Fruit fly (Drosophila melanogaster) whole organism, pupa: ENCODE data around the gene Or33a.

ENCODE experiments used
- CG10348 ChIP-seq: fragments of 200-800 bp; sonication (Bioruptor generic); IDR thresholded peaks from 2 replicates; pipeline ENCODE4 v1.3.6; 2022; ENCODE audit warnings: missing biosample characterization, missing genetic modification characterization
- CG12605 ChIP-seq: fragments of 200-800 bp; sonication (Bioruptor generic); IDR thresholded peaks from 2 replicates; pipeline ENCODE4 v1.3.6; 2022; ENCODE audit warnings: missing biosample characterization, missing genetic modification characterization
- CG13204 ChIP-seq: fragments of 200-800 bp; sonication (Bioruptor generic); optimal IDR thresholded peaks from 2 replicates; lab custom pipeline; 2018; ENCODE audit warnings: missing biosample characterization, mild to moderate bottlenecking, missing genetic modification characterization, moderate library complexity
- CG14655 ChIP-seq: fragments of 200-800 bp; sonication (Bioruptor generic); optimal IDR thresholded peaks from 3 replicates; lab custom pipeline; 2017; ENCODE audit warnings: mild to moderate bottlenecking, missing biosample characterization, missing genetic modification reagents, missing genetic modification characterization
- CG15710 ChIP-seq: fragments of 200-800 bp; sonication (Bioruptor generic); optimal IDR thresholded peaks from 2 replicates; lab custom pipeline; 2018; ENCODE audit warnings: missing biosample characterization, mild to moderate bottlenecking, missing genetic modification characterization, moderate library complexity
- CG17806 ChIP-seq: fragments of 200-800 bp; sonication (Bioruptor generic); optimal IDR thresholded peaks from 2 replicates; lab custom pipeline; 2018; ENCODE audit warnings: missing biosample characterization, mild to moderate bottlenecking, missing genetic modification characterization, moderate library complexity
- CG32121 ChIP-seq: fragments of 200-800 bp; sonication (Bioruptor generic); IDR thresholded peaks from 2 replicates; pipeline ENCODE4 v1.3.6; 2022; ENCODE audit warnings: missing biosample characterization, missing genetic modification characterization
- CG34367 ChIP-seq: fragments of 200-800 bp; sonication (Bioruptor generic); optimal IDR thresholded peaks from 2 replicates; lab custom pipeline; 2018; ENCODE audit warnings: missing biosample characterization, mild to moderate bottlenecking, missing genetic modification characterization
- CG4496 ChIP-seq: fragments of 200-800 bp; sonication (Bioruptor generic); IDR thresholded peaks from 3 replicates; pipeline ENCODE4 v1.3.6; 2022; ENCODE audit warnings: missing biosample characterization, missing genetic modification characterization
- CG8159 ChIP-seq: fragments of 200-800 bp; sonication (Bioruptor generic); optimal IDR thresholded peaks from 3 replicates; lab custom pipeline; 2018; ENCODE audit warnings: missing biosample characterization, mild to moderate bottlenecking, missing genetic modification characterization, moderate library complexity
- CG8301 ChIP-seq: fragments of 200-800 bp; sonication (Bioruptor generic); optimal IDR thresholded peaks from 2 replicates; lab custom pipeline; 2018; ENCODE audit warnings: missing biosample characterization, mild to moderate bottlenecking, missing genetic modification characterization
- CG9948 ChIP-seq: fragments of 200-800 bp; sonication (Bioruptor generic); optimal IDR thresholded peaks from 2 replicates; lab custom pipeline; 2018; ENCODE audit warnings: missing biosample characterization, mild to moderate bottlenecking, missing genetic modification characterization, moderate library complexity
- D1 ChIP-seq: fragments of 200-800 bp; sonication (Bioruptor generic); optimal IDR thresholded peaks from 2 replicates; lab custom pipeline; 2018; ENCODE audit warnings: missing biosample characterization, mild to moderate bottlenecking, missing genetic modification characterization, moderate library complexity
- EcR ChIP-seq: fragments of 200-800 bp; sonication (Bioruptor generic); optimal IDR thresholded peaks from 3 replicates; lab custom pipeline; 2019; ENCODE audit warnings: missing biosample characterization, missing genetic modification characterization, mild to moderate bottlenecking, moderate library complexity, missing genetic modification reagents
- Ets98B ChIP-seq: fragments of 200-800 bp; sonication (Bioruptor generic); IDR thresholded peaks from 2 replicates; pipeline ENCODE4 v1.3.6; 2022; ENCODE audit warnings: missing biosample characterization, missing genetic modification characterization
- Pif1A ChIP-seq: fragments of 200-800 bp; sonication (Bioruptor generic); optimal IDR thresholded peaks from 3 replicates; lab custom pipeline; 2016; ENCODE audit warnings: missing biosample characterization, missing genetic modification characterization
- Pif1B ChIP-seq: fragments of 200-800 bp; sonication (Bioruptor generic); optimal IDR thresholded peaks from 3 replicates; lab custom pipeline; 2016; ENCODE audit warnings: missing biosample characterization, missing genetic modification characterization
- Snoo ChIP-seq: fragments of 200-800 bp; sonication (Bioruptor generic); optimal IDR thresholded peaks from 3 replicates; lab custom pipeline; 2017; ENCODE audit warnings: missing biosample characterization, mild to moderate bottlenecking, missing genetic modification characterization, inconsistent platforms
- fd96Ca ChIP-seq: fragments of 200-800 bp; sonication (Bioruptor generic); IDR thresholded peaks from 3 replicates; pipeline ENCODE4 v1.3.6; 2022; ENCODE audit warnings: missing biosample characterization, missing genetic modification characterization
- gl ChIP-seq: fragments of 200-800 bp; sonication (Bioruptor generic); optimal IDR thresholded peaks from 2 replicates; lab custom pipeline; 2018; ENCODE audit warnings: missing biosample characterization, mild to moderate bottlenecking, missing genetic modification characterization
- rn ChIP-seq: fragments of 200-800 bp; sonication (Bioruptor generic); IDR thresholded peaks from 2 replicates; pipeline ENCODE4 v1.3.6; 2022; ENCODE audit warnings: missing biosample characterization, missing genetic modification characterization

The Or33a gene

dm6 chr2L:11960909-11961308 lies 26.6 kb downstream of the Or33a start:
- TF ChIP-seq gl (tag; lab: Kevin White, UChicago) (no peak), CG8159 (tag; lab: Kevin White, UChicago) (no peak), CG15710 (tag; lab: Kevin White, UChicago) (no peak), CG14655 (GFP tag; lab: Kevin White, UChicago) (no peak), CG12605 (GFP tag; lab: Robert Waterston, UW) (no peak), D1 (tag; lab: Kevin White, UChicago) (no peak), CG8301 (tag; lab: Kevin White, UChicago) (no peak), Snoo (no peak), fd96Ca (GFP tag; lab: Robert Waterston, UW) (no peak), CG17806 (tag; lab: Kevin White, UChicago) (no peak), Pif1A (GFP tag; lab: Kevin White, UChicago) (no peak), CG4496 (GFP tag; lab: Robert Waterston, UW) (no peak), CG9948 (no peak), EcR (GFP tag; lab: Kevin White, UChicago) (no peak), CG13204 (no peak), rn (GFP tag; lab: Robert Waterston, UW) (no peak), CG10348 (GFP tag; lab: Robert Waterston, UW) (no peak), CG34367 (tag; lab: Kevin White, UChicago) (no peak), Ets98B (GFP tag; lab: Robert Waterston, UW) (no peak)

dm6 chr2L:11963422-11964322 lies 29.4 kb downstream of the Or33a start:
- TF ChIP-seq D1 (tag; lab: Kevin White, UChicago) (no peak), Pif1A (GFP tag; lab: Kevin White, UChicago) (peak; percentile 21)

- TF ChIP-seq EcR (GFP tag; lab: Kevin White, UChicago), result peak; percentile 49
- TF ChIP-seq Snoo, result peak; percentile 25
- peak; percentile 22 for TF ChIP-seq CG8301 (tag; lab: Kevin White, UChicago)
- TF ChIP-seq CG12605 (GFP tag; lab: Robert Waterston, UW), result no peak
- TF ChIP-seq CG13204, result no peak
- no peak for TF ChIP-seq Pif1B (GFP tag; lab: Kevin White, UChicago)
- peak; percentile 67 for TF ChIP-seq CG8159 (tag; lab: Kevin White, UChicago)
- TF ChIP-seq gl (tag; lab: Kevin White, UChicago), result peak; percentile 43
- TF ChIP-seq CG9948, result peak; percentile 43
- peak; percentile 59 for TF ChIP-seq CG15710 (tag; lab: Kevin White, UChicago)
- no peak for TF ChIP-seq rn (GFP tag; lab: Robert Waterston, UW)
- peak; percentile 8 for TF ChIP-seq CG34367 (tag; lab: Kevin White, UChicago)
- peak; percentile 18 for TF ChIP-seq CG17806 (tag; lab: Kevin White, UChicago)
- TF ChIP-seq CG14655 (GFP tag; lab: Kevin White, UChicago), result peak; percentile 53
- TF ChIP-seq Ets98B (GFP tag; lab: Robert Waterston, UW), result no peak
- TF ChIP-seq fd96Ca (GFP tag; lab: Robert Waterston, UW), result 0 out of 3 replicates have a peak, but pooled peaks have one; percentile 28
- TF ChIP-seq CG4496 (GFP tag; lab: Robert Waterston, UW), result no peak
- TF ChIP-seq D1 (tag; lab: Kevin White, UChicago), result no peak
- TF ChIP-seq CG10348 (GFP tag; lab: Robert Waterston, UW), result no peak
- TF ChIP-seq Pif1A (GFP tag; lab: Kevin White, UChicago), result no peak
- no peak for TF ChIP-seq CG32121
These were observed 31.6 kb downstream of the Or33a start for dm6 chr2L:11965610-11966594.

dm6 chr2L:11968581-11969272 lies 34.4 kb downstream of the Or33a start:
- TF ChIP-seq fd96Ca (GFP tag; lab: Robert Waterston, UW) (0 out of 3 replicates have a peak, but pooled peaks have one; percentile 33), CG32121 (0 out of 2 replicates have a peak, but pooled peaks have one; percentile 10), CG12605 (GFP tag; lab: Robert Waterston, UW) (no peak), gl (tag; lab: Kevin White, UChicago) (no peak), Ets98B (GFP tag; lab: Robert Waterston, UW) (no peak), Snoo (peak; percentile 14), CG9948 (peak; percentile 58), CG34367 (tag; lab: Kevin White, UChicago) (peak; percentile 34), CG13204 (peak; percentile 25), Pif1B (GFP tag; lab: Kevin White, UChicago) (peak; percentile 39), CG15710 (tag; lab: Kevin White, UChicago) (peak; percentile 46), CG4496 (GFP tag; lab: Robert Waterston, UW) (no peak), CG17806 (tag; lab: Kevin White, UChicago) (peak; percentile 47), CG10348 (GFP tag; lab: Robert Waterston, UW) (no peak), CG14655 (GFP tag; lab: Kevin White, UChicago) (peak; percentile 81), Pif1A (GFP tag; lab: Kevin White, UChicago) (peak; percentile 34), D1 (tag; lab: Kevin White, UChicago) (no peak), CG8159 (tag; lab: Kevin White, UChicago) (peak; percentile 67), CG8301 (tag; lab: Kevin White, UChicago) (peak; percentile 64), EcR (GFP tag; lab: Kevin White, UChicago) (peak; percentile 11), rn (GFP tag; lab: Robert Waterston, UW) (no peak)
